Worm (Caenorhabditis elegans) whole organism, dauer: ENCODE measurements around the gene sri-63.
"Not testable (repeated sequence)": the region's sequence is repeated elsewhere in the genome, so short reads cannot be mapped to it uniquely, and the experiment has no call there.

Experiments
- unc-62 ChIP-seq: sonication (generic microtip); optimal IDR thresholded peaks from 2 replicates; lab custom pipeline; 2017; ENCODE audit warnings: missing biosample characterization, missing genetic modification reagents, missing genetic modification characterization

Gene sri-63

ce11 chrII:3274923-3275322 is 12.2 kb upstream of the sri-63 start, which contains the start of gene F02E11.3:
TSS of gene F02E11.3 (minus strand) at chrII:3275023.
- no peak for TF ChIP-seq unc-62

DNA sequence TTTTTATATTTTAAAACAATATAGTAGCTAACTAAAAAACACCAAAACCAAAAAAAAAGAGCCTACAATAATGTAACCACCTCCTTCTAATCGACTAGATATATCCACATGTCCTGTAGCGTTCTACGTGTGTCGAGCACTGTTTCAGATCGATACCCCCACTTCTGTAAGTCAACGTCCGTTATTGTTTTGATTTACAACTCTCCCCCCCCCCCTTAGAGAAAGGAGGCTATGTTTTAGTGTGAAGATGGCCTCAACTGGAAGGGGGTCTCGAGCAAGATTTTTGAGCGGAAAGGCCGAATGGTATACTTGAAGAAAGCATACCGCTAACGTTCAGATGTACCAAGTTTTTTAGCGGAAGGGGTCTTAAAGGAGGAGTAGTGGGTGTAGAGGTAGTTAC is 9.5 kb upstream of the sri-63 start, which contains the start of gene F02E11.4:
TSS of gene F02E11.4 (minus strand) at position 101 of the 400 bp plus-strand sequence.
- TF ChIP-seq unc-62: no peak

DNA sequence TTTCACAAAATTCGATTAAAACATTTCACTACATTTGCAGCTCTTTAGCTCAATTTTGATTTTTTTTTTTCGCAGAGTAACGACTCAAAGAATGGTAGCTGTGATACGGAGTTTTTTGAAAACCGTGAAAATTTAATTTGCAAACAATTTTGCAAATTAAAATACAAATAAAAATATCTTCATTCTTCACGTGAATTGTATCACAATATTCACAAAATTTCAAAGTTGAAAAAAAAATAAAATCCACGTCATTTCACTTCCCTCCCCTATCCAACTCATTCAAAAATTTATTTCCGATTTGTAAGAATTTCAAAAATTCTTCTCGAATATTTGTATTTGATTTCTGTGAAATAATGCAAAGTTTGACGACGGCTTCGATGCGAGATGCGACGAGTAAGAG is 8.5 kb upstream of the sri-63 start, which contains the start of gene wht-4:
TSS of gene wht-4 (plus strand) at position 301 of the 400 bp plus-strand sequence.
- no peak for TF ChIP-seq unc-62

DNA sequence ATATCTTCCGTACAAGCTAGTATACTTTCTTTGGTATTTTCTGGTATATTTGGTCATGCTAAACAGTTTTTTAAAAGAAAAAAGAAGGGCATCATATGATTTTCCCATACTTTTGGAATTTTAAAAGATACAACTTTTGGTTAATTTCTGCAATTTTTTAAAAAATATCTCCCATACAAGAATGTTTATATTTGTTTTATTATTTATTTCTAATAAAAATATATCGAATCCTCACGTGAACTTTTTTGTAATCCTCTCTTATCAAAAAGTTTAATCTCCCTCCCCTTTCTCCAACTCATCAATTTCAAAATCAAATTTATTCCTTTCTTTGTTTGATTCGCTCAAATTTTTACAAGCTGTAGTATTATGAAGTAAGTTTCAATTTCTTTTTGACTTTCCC is 4.8 kb upstream of the sri-63 start, which contains the start of gene nep-13:
TSS of gene nep-13 (plus strand) at position 301 of the 400 bp plus-strand sequence.
- TF ChIP-seq unc-62: no peak

DNA sequence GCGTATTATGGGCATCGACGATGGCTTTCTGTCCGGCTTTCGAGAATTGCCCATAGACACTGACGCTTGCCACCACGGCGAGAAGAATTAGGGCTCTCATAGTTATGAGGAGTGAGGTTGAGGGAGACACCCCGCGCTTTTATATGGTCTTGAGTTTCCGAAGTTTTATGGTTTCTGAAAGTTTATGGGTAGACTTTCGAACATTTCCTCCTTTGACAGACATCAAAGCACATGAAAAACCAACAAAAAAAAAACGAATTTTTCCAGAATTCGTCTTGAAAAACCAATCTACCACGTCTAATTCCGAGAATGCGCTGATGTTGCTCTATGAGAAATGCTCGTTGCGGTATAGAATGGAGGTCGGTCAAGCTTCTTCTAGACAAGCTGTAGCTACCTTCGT is 2.6 kb upstream of the sri-63 start, which contains the start of gene scl-15:
TSS of gene scl-15 (minus strand) at position 101 of the 400 bp plus-strand sequence.
- TF ChIP-seq unc-62: no peak

DNA sequence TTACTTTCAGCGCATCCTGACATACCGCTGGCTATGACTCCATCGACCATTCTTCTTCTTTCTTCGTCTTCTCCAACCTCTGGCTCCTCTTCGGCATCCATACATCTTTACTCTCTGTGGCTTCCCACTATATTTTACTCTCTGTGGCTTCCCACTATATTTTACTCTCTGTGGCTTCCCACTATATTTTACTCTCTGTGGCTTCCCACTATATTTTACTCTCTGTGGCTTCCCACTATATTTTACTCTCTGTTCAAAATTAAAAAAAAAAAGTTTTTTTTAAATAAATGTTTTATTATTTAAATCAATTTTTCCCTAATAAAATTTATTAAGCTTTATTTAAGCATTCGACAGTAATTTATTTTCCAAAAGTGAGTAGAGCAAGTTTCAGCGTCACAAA is 3.4 kb downstream of the sri-63 start, which contains the start of gene F39E9.14:
TSS of gene F39E9.14 (minus strand) at position 101 of the 400 bp plus-strand sequence.
- not testable (repeated sequence) for TF ChIP-seq unc-62

DNA sequence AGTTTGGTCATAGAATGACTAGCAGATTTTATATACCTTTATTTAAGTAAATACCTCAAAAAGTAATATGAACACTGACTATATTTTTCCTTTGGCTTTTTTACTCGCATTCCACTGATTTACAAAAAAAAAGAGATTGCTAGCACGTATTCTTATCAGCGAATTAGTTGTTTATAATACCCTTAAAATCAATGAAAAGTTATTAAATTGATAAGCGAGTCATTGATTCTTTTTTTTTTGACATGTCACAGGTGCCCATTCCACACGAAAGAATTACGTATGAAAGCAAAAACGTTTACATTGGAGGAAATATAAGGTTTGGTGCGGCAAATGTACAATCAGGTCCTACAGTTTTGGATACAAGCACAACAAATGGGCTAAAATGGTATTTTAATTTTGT is 8.0 kb downstream of the sri-63 start, which contains the start of gene btb-17:
TSS of gene btb-17 (plus strand) at position 213 of the 400 bp plus-strand sequence.
- no peak for TF ChIP-seq unc-62

ce11 chrII:3296644-3297043 is 9.5 kb downstream of the sri-63 start, which contains the start of gene btb-16:
TSS of gene btb-16 (plus strand) at chrII:3296883.
- no peak for TF ChIP-seq unc-62

- TF ChIP-seq unc-62: no peak
Measured at ce11 chrII:3297914-3298313, 10.7 kb downstream of the sri-63 start, which contains the start of gene btb-18. TSS of gene btb-18 (plus strand) at chrII:3298214.

DNA sequence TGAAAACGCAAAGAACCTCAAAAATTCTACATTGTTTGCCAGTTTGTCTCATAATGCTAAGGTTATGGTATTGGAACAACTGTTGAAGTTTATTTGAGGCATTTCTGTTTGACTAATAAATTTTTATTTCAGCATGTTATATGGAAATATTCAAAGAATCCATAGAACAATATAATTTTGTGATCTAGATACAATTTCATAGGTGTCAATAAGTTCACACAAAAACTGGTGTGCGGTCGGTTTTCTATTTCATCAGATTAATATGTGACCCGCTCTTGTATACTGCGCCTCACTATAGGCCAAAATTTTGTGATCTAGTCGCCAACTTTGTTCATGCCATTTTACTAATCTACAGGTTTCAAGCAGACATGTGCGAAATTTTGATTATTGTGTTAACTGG is 12.3 kb downstream of the sri-63 start, which contains the start of gene btb-22:
TSS of gene btb-22 (plus strand) at position 301 of the 400 bp plus-strand sequence.
- TF ChIP-seq unc-62: no peak

DNA sequence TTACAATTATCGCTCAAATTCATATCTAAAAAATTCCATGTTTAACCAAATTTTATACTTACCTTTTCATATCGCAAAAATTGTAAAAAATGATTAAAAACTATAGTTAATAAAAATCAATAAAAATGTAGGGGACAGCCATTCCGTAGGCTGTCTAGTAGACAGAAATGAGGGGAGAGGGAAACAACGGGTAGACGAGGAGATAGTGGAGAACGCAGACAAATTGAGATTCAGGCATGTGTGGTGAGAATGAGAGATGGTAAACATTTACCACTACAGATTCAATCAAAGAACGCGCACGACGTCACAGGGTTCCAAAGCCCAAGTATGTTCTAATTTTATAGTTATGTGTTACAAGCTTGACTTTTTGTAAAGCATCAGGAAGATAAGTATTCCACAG is 16.4 kb downstream of the sri-63 start:
- TF ChIP-seq unc-62: no peak

DNA sequence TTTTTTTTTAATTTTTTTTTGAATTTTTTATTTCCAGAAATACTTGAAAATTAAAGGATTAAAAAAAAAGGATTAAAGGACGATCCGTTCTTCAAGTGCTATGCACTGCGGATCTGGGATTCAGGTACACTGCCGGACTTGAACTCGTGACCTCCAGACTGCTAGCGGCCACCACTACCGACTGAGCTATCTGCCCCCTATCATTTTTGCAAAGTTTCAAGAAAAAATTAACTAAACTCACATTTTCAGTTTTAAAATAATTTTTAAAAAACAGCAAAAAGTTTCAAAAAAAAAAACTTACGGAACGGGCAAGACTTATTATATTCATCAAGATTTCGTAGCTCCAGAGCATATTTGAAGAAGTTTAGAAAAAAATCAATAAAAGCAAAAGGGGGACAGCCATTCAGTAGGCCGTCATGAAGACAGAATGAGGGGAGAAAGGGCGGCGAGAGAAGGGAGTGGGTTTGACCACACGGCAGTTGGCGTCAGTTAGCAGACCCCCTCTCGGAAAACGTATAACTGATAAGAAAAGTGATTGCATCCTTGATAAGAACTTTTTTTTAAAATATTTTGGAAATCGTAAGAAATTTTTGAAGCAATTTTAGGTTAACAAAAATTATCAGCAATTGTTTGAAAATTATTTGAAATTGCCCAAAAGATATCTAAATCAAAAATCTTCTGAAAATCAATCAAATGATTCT is 23.9 kb downstream of the sri-63 start:
- TF ChIP-seq unc-62: no peak

ce11 chrII:3313442-3313841 is 26.3 kb downstream of the sri-63 start, which contains the start of gene F39E9.6:
TSS of gene F39E9.6 (minus strand) at chrII:3313542.
- no peak for TF ChIP-seq unc-62

DNA sequence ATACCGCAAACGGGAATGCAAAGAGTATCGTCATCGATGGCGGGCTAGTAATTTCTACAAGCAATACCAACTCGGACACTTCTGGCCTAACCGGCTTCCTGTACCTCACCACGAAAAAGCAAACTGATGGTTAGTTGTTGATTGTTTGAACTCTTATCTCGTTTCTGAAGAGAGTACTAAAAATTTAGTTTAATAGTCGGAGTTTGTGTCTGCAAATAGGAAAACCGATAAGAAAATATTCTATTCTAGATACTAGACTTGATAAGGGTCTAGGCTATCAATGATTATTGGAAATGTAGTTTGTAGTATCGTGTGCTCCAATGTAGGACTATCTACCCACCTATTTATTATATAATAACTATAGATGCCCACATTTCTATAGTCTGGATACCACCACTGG is 31.7 kb downstream of the sri-63 start:
- TF ChIP-seq unc-62: no peak

- TF ChIP-seq unc-62: no peak
Measured at ce11 chrII:3322257-3322656, 35.1 kb downstream of the sri-63 start, which contains the start of gene Y46D2A.1. TSS of gene Y46D2A.1 (plus strand) at chrII:3322557.

DNA sequence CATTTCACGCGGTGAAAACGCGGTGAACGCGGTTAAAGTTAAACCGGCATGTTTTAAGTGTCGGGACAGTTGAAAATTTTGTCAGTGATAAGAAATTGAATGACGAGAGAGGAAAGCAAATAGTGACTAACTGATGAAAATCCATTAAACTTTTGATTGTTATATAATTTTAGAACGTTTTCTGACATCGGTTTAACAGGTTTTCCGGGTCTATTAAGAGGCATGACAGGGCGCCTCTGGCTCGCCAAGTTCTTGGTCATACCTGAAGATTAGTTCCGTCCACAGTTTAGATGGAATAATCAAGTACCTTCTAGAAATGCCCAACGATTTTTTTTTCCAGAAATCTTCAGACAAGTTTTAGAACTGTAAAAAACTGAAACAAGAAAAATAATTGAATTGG is 36.0 kb downstream of the sri-63 start, which contains the start of gene Y46D2A.2:
TSS of gene Y46D2A.2 (minus strand) at position 101 of the 400 bp plus-strand sequence.
- no peak for TF ChIP-seq unc-62

DNA sequence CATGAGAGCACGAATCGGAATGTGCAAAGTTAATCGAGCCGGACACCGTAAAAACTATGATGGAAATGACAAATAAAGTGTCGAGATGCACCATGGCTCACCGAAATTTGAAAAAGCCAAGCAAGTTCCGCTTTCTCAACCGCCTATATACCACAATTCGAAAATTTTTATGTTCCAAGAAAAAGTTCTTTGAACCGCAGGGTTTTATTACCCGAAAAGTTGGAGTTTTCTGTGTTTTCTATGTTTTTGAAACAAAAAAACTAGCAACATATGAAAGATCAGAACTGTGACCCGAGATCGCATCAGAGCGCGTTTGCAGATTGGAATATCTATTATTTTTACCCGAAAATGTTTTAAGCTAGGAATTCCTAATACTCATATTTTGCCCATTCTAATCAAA is 39.9 kb downstream of the sri-63 start, which contains the start of gene Y46D2A.3:
TSS of gene Y46D2A.3 (minus strand) at position 101 of the 400 bp plus-strand sequence.
- no peak for TF ChIP-seq unc-62
